Fruit fly (Drosophila melanogaster) whole organism, embryonic: ENCODE measurements around the gene CG14227.

Experiments
- BEAF-32 ChIP-seq: fragments of 200-800 bp; sonication (Bioruptor generic); optimal IDR thresholded peaks from 3 replicates; lab custom pipeline; 2017; ENCODE audit warnings: missing biosample characterization, missing genetic modification characterization, mild to moderate bottlenecking, moderate library complexity, missing genetic modification reagents
- CG12104 ChIP-seq: fragments of 200-800 bp; sonication (Bioruptor generic); optimal IDR thresholded peaks from 3 replicates; lab custom pipeline; 2016; ENCODE audit warnings: missing biosample characterization, missing genetic modification characterization
- CG12155 ChIP-seq: fragments of 200-800 bp; sonication (Bioruptor generic); optimal IDR thresholded peaks from 3 replicates; lab custom pipeline; 2016; ENCODE audit warnings: missing biosample characterization, missing genetic modification characterization
- CG17328 ChIP-seq: fragments of 200-800 bp; sonication (Bioruptor generic); IDR thresholded peaks from 2 replicates; pipeline ENCODE4 v1.3.6; 2022; ENCODE audit warnings: missing biosample characterization, missing genetic modification characterization
- CG17802 ChIP-seq: fragments of 200-800 bp; sonication (Bioruptor generic); optimal IDR thresholded peaks from 2 replicates; lab custom pipeline; 2018; ENCODE audit warnings: missing biosample characterization, mild to moderate bottlenecking, missing genetic modification characterization, moderate library complexity
- CG1832 ChIP-seq: fragments of 200-800 bp; sonication (Bioruptor generic); optimal IDR thresholded peaks from 2 replicates; lab custom pipeline; 2017; ENCODE audit warnings: missing biosample characterization, mild to moderate bottlenecking, missing genetic modification characterization, inconsistent platforms
- CG2120 ChIP-seq: fragments of 200-800 bp; sonication (Bioruptor generic); optimal IDR thresholded peaks from 3 replicates; lab custom pipeline; 2016; ENCODE audit warnings: missing biosample characterization, missing genetic modification characterization
- CG30403 ChIP-seq: fragments of 200-800 bp; sonication (Bioruptor generic); optimal IDR thresholded peaks from 3 replicates; lab custom pipeline; 2016; ENCODE audit warnings: missing biosample characterization, missing genetic modification characterization
- CG31441 ChIP-seq: fragments of 200-800 bp; sonication (Bioruptor generic); IDR thresholded peaks from 2 replicates; pipeline ENCODE4 v1.3.6; 2022; ENCODE audit warnings: missing biosample characterization, missing genetic modification characterization
- CG32767 ChIP-seq: fragments of 200-800 bp; sonication (Bioruptor generic); IDR thresholded peaks from 2 replicates; pipeline ENCODE4 v1.3.6; 2022; ENCODE audit warnings: missing biosample characterization, missing genetic modification characterization
- CG3726 ChIP-seq: fragments of 200-800 bp; sonication (Bioruptor generic); IDR thresholded peaks from 3 replicates; pipeline ENCODE4, ENCODE4 v1.3.6; 2022; ENCODE audit warnings: missing biosample characterization, missing genetic modification characterization
- CG43689 ChIP-seq: fragments of 200-800 bp; sonication (Bioruptor generic); IDR thresholded peaks from 2 replicates; pipeline ENCODE4 v1.3.6; 2022; ENCODE audit warnings: missing biosample characterization, missing genetic modification characterization
- CG4730 ChIP-seq: fragments of 200-800 bp; sonication (Bioruptor generic); IDR thresholded peaks from 2 replicates; pipeline ENCODE4 v1.3.6; 2022; ENCODE audit warnings: missing biosample characterization, missing genetic modification characterization
- CG8478 ChIP-seq: fragments of >200 bp; optimal IDR thresholded peaks from 2 replicates; lab custom pipeline; 2018
- CG9932 ChIP-seq: fragments of 200-800 bp; sonication (Bioruptor generic); IDR thresholded peaks from 2 replicates; pipeline ENCODE4 v1.3.6; 2022; ENCODE audit warnings: missing biosample characterization, missing genetic modification characterization
- D ChIP-seq, 2 experiments: fragments of 200-800 bp in 1 of 2; fragments of >200 bp in 1 of 2; sonication (Bioruptor generic) in 1 of 2; optimal IDR thresholded peaks; 2 replicates in 1 of 2; 3 replicates in 1 of 2; lab custom pipeline; 2017; ENCODE audit warnings: mild to moderate bottlenecking in 1 of 2, missing biosample characterization in 1 of 2, missing genetic modification characterization in 1 of 2, missing genetic modification reagents in 1 of 2
- Dad ChIP-seq: fragments of 200-800 bp; sonication (Bioruptor generic); optimal IDR thresholded peaks from 3 replicates; lab custom pipeline; 2016; ENCODE audit warnings: missing biosample characterization, missing genetic modification characterization
- Deaf1 ChIP-seq: fragments of 200-800 bp; optimal IDR thresholded peaks from 3 replicates; lab custom pipeline; 2019; ENCODE audit warnings: missing biosample characterization, mild to moderate bottlenecking, missing genetic modification characterization, moderate library complexity
- Doc2 ChIP-seq: fragments of 200-800 bp; sonication (Bioruptor generic); IDR thresholded peaks from 2 replicates; pipeline ENCODE4 v1.3.6; 2022; ENCODE audit warnings: missing biosample characterization, missing genetic modification characterization
- Fer1 ChIP-seq: fragments of 200-800 bp; sonication (Bioruptor generic); optimal IDR thresholded peaks from 2 replicates; lab custom pipeline; 2017; ENCODE audit warnings: missing biosample characterization, mild to moderate bottlenecking, missing genetic modification characterization
- HLH54F ChIP-seq: fragments of 200-800 bp; sonication (Bioruptor generic); optimal IDR thresholded peaks from 3 replicates; lab custom pipeline; 2016; ENCODE audit warnings: missing biosample characterization, missing genetic modification characterization
- Hr3 ChIP-seq: fragments of 200-800 bp; sonication (Bioruptor generic); optimal IDR thresholded peaks from 3 replicates; lab custom pipeline; 2016; ENCODE audit warnings: missing biosample characterization, missing genetic modification characterization
- Kr ChIP-seq: fragments of 200-800 bp; sonication (Bioruptor generic); optimal IDR thresholded peaks from 2 replicates; lab custom pipeline; 2017; ENCODE audit warnings: missing biosample characterization, mild to moderate bottlenecking, missing genetic modification characterization
- Mrtf ChIP-seq: fragments of 200-800 bp; sonication (Bioruptor generic); IDR thresholded peaks from 3 replicates; pipeline ENCODE4 v1.3.6; 2022; ENCODE audit warnings: missing biosample characterization, missing genetic modification characterization
- Pdp1 ChIP-seq, 2 experiments: fragments of 200-800 bp; sonication (Bioruptor generic); optimal IDR thresholded peaks; 3 replicates each; lab custom pipeline; 2016; ENCODE audit warnings: missing biosample characterization in 2 of 2, missing genetic modification characterization in 2 of 2, mild to moderate bottlenecking in 1 of 2, moderate library complexity in 1 of 2
- Sin3A ChIP-seq: fragments of >200 bp; optimal IDR thresholded peaks from 2 replicates; lab custom pipeline; 2018
- Sry-β ChIP-seq: fragments of 200-800 bp; sonication (Bioruptor generic); optimal IDR thresholded peaks from 2 replicates; lab custom pipeline; 2018; ENCODE audit warnings: missing biosample characterization, mild to moderate bottlenecking, missing genetic modification characterization, moderate library complexity
- Xrp1 ChIP-seq: fragments of 200-800 bp; sonication (Bioruptor generic); IDR thresholded peaks from 2 replicates; pipeline ENCODE4 v1.3.6; 2022; ENCODE audit warnings: missing biosample characterization, missing genetic modification characterization
- ac ChIP-seq: fragments of 200-800 bp; sonication (Bioruptor generic); optimal IDR thresholded peaks from 3 replicates; lab custom pipeline; 2017; ENCODE audit warnings: missing biosample characterization, mild to moderate bottlenecking, missing genetic modification characterization
- al ChIP-seq: fragments of 200-800 bp; sonication (Bioruptor generic); IDR thresholded peaks from 2 replicates; pipeline ENCODE4 v1.3.6; 2022; ENCODE audit warnings: missing biosample characterization, missing genetic modification characterization
- ato ChIP-seq: fragments of 200-800 bp; sonication (Bioruptor generic); IDR thresholded peaks from 2 replicates; pipeline ENCODE4 v1.3.6; 2022; ENCODE audit warnings: missing biosample characterization, missing genetic modification characterization; ENCODE audit not compliant: partially characterized antibody
- cas ChIP-seq: fragments of 200-800 bp; sonication (Bioruptor generic); IDR thresholded peaks from 2 replicates; pipeline ENCODE4 v1.3.6; 2022; ENCODE audit warnings: missing biosample characterization, missing genetic modification characterization
- cg ChIP-seq: fragments of 200-800 bp; sonication (Bioruptor generic); optimal IDR thresholded peaks from 3 replicates; lab custom pipeline; 2019; ENCODE audit warnings: missing biosample characterization, mild to moderate bottlenecking, missing genetic modification characterization, moderate library complexity
- crol ChIP-seq: fragments of 200-800 bp; sonication (Bioruptor generic); IDR thresholded peaks from 2 replicates; pipeline ENCODE4 v1.3.6; 2022; ENCODE audit warnings: missing biosample characterization, missing genetic modification characterization
- crp ChIP-seq, 2 experiments: fragments of 200-800 bp; sonication (Bioruptor generic); optimal IDR thresholded peaks; 2 replicates in 1 of 2; 3 replicates in 1 of 2; lab custom pipeline; 2017; ENCODE audit warnings: missing biosample characterization in 2 of 2, missing genetic modification characterization in 2 of 2, mild to moderate bottlenecking in 1 of 2, moderate library complexity in 1 of 2
- dmrt99B ChIP-seq: fragments of 200-800 bp; sonication (Bioruptor generic); optimal IDR thresholded peaks from 2 replicates; lab custom pipeline; 2018; ENCODE audit warnings: missing biosample characterization, mild to moderate bottlenecking, missing genetic modification characterization, moderate library complexity
- exex ChIP-seq: fragments of 200-800 bp; sonication (Bioruptor generic); optimal IDR thresholded peaks from 4 replicates; lab custom pipeline; 2018; ENCODE audit warnings: missing biosample characterization, mild to moderate bottlenecking, missing genetic modification characterization, moderate library complexity
- fd102C ChIP-seq: fragments of 200-800 bp; sonication (Bioruptor generic); optimal IDR thresholded peaks from 2 replicates; lab custom pipeline; 2018; ENCODE audit warnings: missing biosample characterization, mild to moderate bottlenecking, missing genetic modification characterization, moderate library complexity
- kay ChIP-seq: fragments of 200-800 bp; sonication (Bioruptor generic); optimal IDR thresholded peaks from 2 replicates; lab custom pipeline; 2016; ENCODE audit warnings: missing biosample characterization, missing genetic modification characterization
- lbe ChIP-seq: fragments of 200-800 bp; sonication (Bioruptor generic); optimal IDR thresholded peaks from 2 replicates; lab custom pipeline; 2016; ENCODE audit warnings: missing biosample characterization, mild to moderate bottlenecking, missing genetic modification characterization
- lmd ChIP-seq: fragments of 200-800 bp; sonication (Bioruptor generic); IDR thresholded peaks from 2 replicates; pipeline ENCODE4 v1.3.6; 2022; ENCODE audit warnings: missing biosample characterization, missing genetic modification characterization
- luna ChIP-seq: fragments of 200-800 bp; sonication (Bioruptor generic); optimal IDR thresholded peaks from 2 replicates; lab custom pipeline; 2016; ENCODE audit warnings: missing biosample characterization, missing genetic modification characterization
- maf-S ChIP-seq: fragments of 200-800 bp; sonication (Bioruptor generic); optimal IDR thresholded peaks from 2 replicates; lab custom pipeline; 2016; ENCODE audit warnings: missing biosample characterization, missing genetic modification characterization
- pan ChIP-seq, 4 experiments: fragments of >200 bp in 3 of 4; fragments of 200-800 bp in 1 of 4; sonication (Bioruptor generic) in 1 of 4; optimal IDR thresholded peaks in 3 of 4; IDR thresholded peaks in 1 of 4; 2 replicates each; pipeline versions ENCODE4 v1.3.6 to Lab custom; 2017 to 2022; ENCODE audit warnings: missing biosample characterization in 2 of 4, missing genetic modification characterization in 2 of 4, mixed read lengths in 1 of 4
- ranshi ChIP-seq: fragments of 200-800 bp; sonication (Bioruptor generic); IDR thresholded peaks from 2 replicates; pipeline ENCODE4 v1.3.6; 2022; ENCODE audit warnings: missing biosample characterization, missing genetic modification characterization
- sug ChIP-seq: fragments of 200-800 bp; optimal IDR thresholded peaks from 2 replicates; lab custom pipeline; 2019; ENCODE audit warnings: missing biosample characterization, mild to moderate bottlenecking, missing genetic modification characterization, moderate library complexity
- tap ChIP-seq: fragments of 200-800 bp; optimal IDR thresholded peaks from 3 replicates; lab custom pipeline; 2019; ENCODE audit warnings: missing biosample characterization, mild to moderate bottlenecking, missing genetic modification characterization, moderate library complexity
- trem ChIP-seq: fragments of 200-800 bp; optimal IDR thresholded peaks from 3 replicates; lab custom pipeline; 2019; ENCODE audit warnings: missing biosample characterization, mild to moderate bottlenecking, missing genetic modification characterization, moderate library complexity
- twi ChIP-seq: fragments of 200-800 bp; optimal IDR thresholded peaks from 2 replicates; lab custom pipeline; 2019; ENCODE audit warnings: missing biosample characterization, mild to moderate bottlenecking, missing genetic modification characterization, moderate library complexity
- wek ChIP-seq: fragments of 200-800 bp; sonication (Bioruptor generic); optimal IDR thresholded peaks from 3 replicates; lab custom pipeline; 2018; ENCODE audit warnings: missing biosample characterization, mild to moderate bottlenecking, missing genetic modification characterization, moderate library complexity

The CG14227 gene

dm6 chrX:19712898-19713627 is 24.3 kb upstream of the CG14227 start, which contains the start of gene meso18E:
Gene meso18E, minus strand, starts transcription at chrX:19713045.
- TF ChIP-seq twi (tag; lab: Kevin White, UChicago) (peak; percentile 91), Mrtf (GFP tag; lab: Robert Waterston, UW) (no peak), CG30403 (no peak), cas (GFP tag; lab: Robert Waterston, UW) (no peak), crol (GFP tag; lab: Robert Waterston, UW) (peak; percentile 91), lmd (GFP tag; lab: Robert Waterston, UW) (no peak), CG1832 (GFP tag; lab: Kevin White, UChicago) (no peak), Xrp1 (no peak), kay (GFP tag; lab: Kevin White, UChicago) (no peak), cg (GFP tag; lab: Kevin White, UChicago) (peak; percentile 85), sug (no peak), CG17802 (tag; lab: Kevin White, UChicago) (no peak), CG4730 (GFP tag; lab: Robert Waterston, UW) (no peak), CG8478 (lab: Kevin White, UChicago) (peak; percentile 68), dmrt99B (tag; lab: Kevin White, UChicago) (no peak), tap (tag; lab: Kevin White, UChicago) (no peak), ranshi (no peak), lbe (GFP tag; lab: Kevin White, UChicago) (no peak), CG12104 (no peak), CG32767 (GFP tag; lab: Robert Waterston, UW) (peak; percentile 19; the same call in 1 of the 2 replicates), crp (GFP tag; optimal IDR thresholded peaks at IDR 0.05; lab: Kevin White, UChicago) (no peak), Fer1 (GFP tag; lab: Kevin White, UChicago) (no peak), D (optimal IDR thresholded peaks at IDR 0.05; lab: Kevin White, UChicago) (no peak), D (GFP tag; optimal IDR thresholded peaks at IDR 0.05; lab: Kevin White, UChicago) (no peak), CG17328 (GFP tag; lab: Robert Waterston, UW) (no peak), CG3726 (GFP tag; lab: Robert Waterston, UW) (no peak), pan (optimal IDR thresholded peaks at IDR 0.05; lab: Kevin White, UChicago) (no peak), pan (GFP tag; optimal IDR thresholded peaks at IDR 0.05 in 1 of 2, IDR thresholded peaks at IDR 0.05 in 1 of 2) (no peak), CG43689 (GFP tag; lab: Robert Waterston, UW) (no peak), luna (no peak), Doc2 (no peak), trem (tag; lab: Kevin White, UChicago) (no peak), Sin3A (no peak), Hr3 (GFP tag; lab: Kevin White, UChicago) (no peak), BEAF-32 (GFP tag; lab: Kevin White, UChicago) (no peak), Kr (GFP tag; lab: Kevin White, UChicago) (no peak), CG9932 (GFP tag; lab: Robert Waterston, UW) (no peak), wek (no peak), ac (GFP tag; lab: Kevin White, UChicago) (no peak), CG31441 (GFP tag; lab: Robert Waterston, UW) (no peak), CG2120 (no peak), Pdp1 (GFP tag; optimal IDR thresholded peaks at IDR 0.05; lab: Kevin White, UChicago) (no peak), CG12155 (GFP tag; lab: Kevin White, UChicago) (no peak), fd102C (GFP tag; lab: Kevin White, UChicago) (no peak), Deaf1 (tag; lab: Kevin White, UChicago) (peak; percentile 95), ato (GFP tag; lab: Robert Waterston, UW) (no peak), Dad (no peak), exex (no peak), HLH54F (no peak), Sry-β (GFP tag; lab: Kevin White, UChicago) (no peak), maf-S (no peak), al (no peak)
